Worm (Caenorhabditis elegans): ENCODE measurements around the gene cdr-4.
A peak's percentile ranks its signal among the peaks of the same experiment; 100 is the strongest.

DNA sequence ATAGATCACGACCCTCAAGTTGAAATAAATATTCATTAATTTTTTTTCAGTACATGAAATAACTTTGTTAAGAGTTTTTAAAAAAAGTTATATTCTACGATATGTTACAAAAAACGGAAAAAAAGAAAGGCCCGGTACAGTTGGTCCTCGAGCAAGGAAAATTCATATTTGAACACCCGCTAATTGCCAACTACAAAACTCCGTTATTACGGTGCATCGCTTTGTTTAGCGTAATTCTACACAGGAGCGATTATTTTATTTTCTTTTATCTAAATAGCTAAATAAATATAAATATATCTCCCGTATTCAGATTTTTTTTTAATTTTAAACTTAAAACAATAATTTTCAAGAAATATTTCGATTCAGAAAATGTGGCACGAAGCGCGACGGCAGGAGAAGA lies 42.0 kb upstream of the cdr-4 start, which contains the start of gene F28C1.1:
- TF ChIP-seq lin-39 (tag; optimal IDR thresholded peaks at IDR 0.05) (no peak), ama-1 (optimal IDR thresholded peaks at IDR 0.05) (no peak), R02D3.7 (tag; optimal IDR thresholded peaks at IDR 0.05) (peak; percentile 66), fos-1 (tag; optimal IDR thresholded peaks at IDR 0.05) (no peak), nhr-11 (tag; optimal IDR thresholded peaks at IDR 0.05) (no peak), ztf-4 (tag; optimal IDR thresholded peaks at IDR 0.05) (no peak), ceh-82 (tag; optimal IDR thresholded peaks at IDR 0.05) (no peak), fkh-10 (GFP tag; optimal IDR thresholded peaks at IDR 0.05) (no peak), snpc-4 (tag; optimal IDR thresholded peaks at IDR 0.05) (no peak), ceh-16 (tag; optimal IDR thresholded peaks at IDR 0.05) (no peak), unc-39 (tag; optimal IDR thresholded peaks at IDR 0.05) (no peak)

All from whole organism, L3 larva.